Worm (Caenorhabditis elegans): ENCODE results near the gene Y66D12A.13.

ce11 chrIII:11558251-11558650 is 10.1 kb downstream of the Y66D12A.13 start:
- TF ChIP-seq tlp-1 (tag; optimal IDR thresholded peaks at IDR 0.05) (no peak), ceh-63 (GFP tag; optimal IDR thresholded peaks at IDR 0.05) (no peak), lin-39 (tag; optimal IDR thresholded peaks at IDR 0.05) (no peak)

Data from whole organism, L1 larva.